Worm (Caenorhabditis elegans): ENCODE measurements around the gene egrh-3.

DNA sequence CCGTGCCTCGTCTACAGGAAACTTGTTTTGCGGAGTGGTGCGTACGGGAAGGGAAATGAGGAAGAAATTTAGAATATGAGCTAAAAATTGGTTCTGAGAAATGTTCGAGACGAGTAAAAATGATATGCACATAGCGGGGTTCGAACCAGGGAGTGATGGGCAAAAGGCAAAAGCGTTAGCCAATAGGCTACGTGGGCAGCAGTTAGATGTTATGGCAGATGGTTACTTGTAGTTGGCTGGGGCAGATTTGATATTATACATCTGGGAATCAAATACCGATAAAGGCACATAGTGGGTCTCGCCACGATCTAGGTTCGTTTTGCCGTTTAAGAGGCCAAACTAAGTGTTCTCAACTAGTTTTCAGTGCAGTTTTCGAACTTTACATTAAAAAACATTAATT lies 31.3 kb downstream of the egrh-3 start:
- no peak for TF ChIP-seq mab-5 (tag; optimal IDR thresholded peaks at IDR 0.05)
- no peak for TF ChIP-seq pha-4 (tag; optimal IDR thresholded peaks at IDR 0.05)

All from whole organism, mixed stage, embryonic.